Worm (Caenorhabditis elegans): ENCODE data around the gene Y82E9BR.20.

- TF ChIP-seq nhr-28 (tag; optimal IDR thresholded peaks at IDR 0.05), result no peak
- no peak for TF ChIP-seq nhr-77 (tag; optimal IDR thresholded peaks at IDR 0.05)
- TF ChIP-seq unc-62 (GFP tag; optimal IDR thresholded peaks at IDR 0.05 in 1 of 2), result no peak
- no peak for TF ChIP-seq unc-62 (tag; optimal IDR thresholded peaks at IDR 0.05)
- TF ChIP-seq ama-1 (optimal IDR thresholded peaks at IDR 0.05), result no peak
- no peak for TF ChIP-seq Y5F2A.4 (GFP tag; optimal IDR thresholded peaks at IDR 0.05)
- TF ChIP-seq snpc-4 (tag; optimal IDR thresholded peaks at IDR 0.05), result no peak
- TF ChIP-seq skn-1 (tag; optimal IDR thresholded peaks at IDR 0.05), result no peak
- TF ChIP-seq hif-1 (tag; optimal IDR thresholded peaks at IDR 0.05), result no peak
- TF ChIP-seq F49E8.2 (tag; optimal IDR thresholded peaks at IDR 0.05; ENCODE audit: borderline replicate concordance), result peak; percentile 6
- no peak for TF ChIP-seq fkh-10 (GFP tag; optimal IDR thresholded peaks at IDR 0.05)
- no peak for TF ChIP-seq ceh-32 (tag; optimal IDR thresholded peaks at IDR 0.05; ENCODE audit: poor library complexity)
- no peak for TF ChIP-seq mes-2 (tag; optimal IDR thresholded peaks at IDR 0.05; ENCODE audit: poor library complexity, severe bottlenecking)
- TF ChIP-seq dve-1 (tag; optimal IDR thresholded peaks at IDR 0.05; ENCODE audit: insufficient read depth), result no peak
- TF ChIP-seq pha-4 (GFP tag; IDR thresholded peaks at IDR 0.05), result no peak
- TF ChIP-seq pha-4 (tag; optimal IDR thresholded peaks at IDR 0.05), result no peak
Measured at ce11 chrIII:1413125-1413837, 39.1 kb downstream of the Y82E9BR.20 start.
